Worm (Caenorhabditis elegans) whole organism, L4/young adult: ENCODE measurements around the gene tmed-4.

ENCODE experiments used
- W03F9.2 ChIP-seq: fragments of 150-350 bp; optimal IDR thresholded peaks from 2 replicates; lab custom pipeline; 2014; ENCODE audit warnings: missing biosample characterization, missing genetic modification characterization
- dao-5 ChIP-seq: sonication (generic microtip); optimal IDR thresholded peaks from 2 replicates; lab custom pipeline; 2016; ENCODE audit warnings: missing genotype, missing genetic modification characterization, moderate library complexity, missing compliant biosample characterization
- him-1 ChIP-seq: sonication (generic microtip); optimal IDR thresholded peaks from 2 replicates; lab custom pipeline; 2016; ENCODE audit warnings: missing genotype, missing genetic modification reagents, missing genetic modification characterization, missing compliant biosample characterization

ce11 chrV:19958744-19959143 lies 9.9 kb upstream of the tmed-4 start, which contains the start of gene srh-172:
- TF ChIP-seq him-1 (no peak), W03F9.2 (tag; lab: Kevin White, UChicago) (no peak), dao-5 (tag; lab: Kevin White, UChicago) (no peak)
